Worm (Caenorhabditis elegans) whole organism, L1 larva: ENCODE results near the gene srx-90.

Experiments
- C04F5.9 ChIP-seq: sonication (generic microtip); optimal IDR thresholded peaks from 2 replicates; lab custom pipeline; 2016; ENCODE audit warnings: missing genetic modification characterization, missing compliant biosample characterization
- F16B12.6 ChIP-seq: fragments of 150-350 bp; optimal IDR thresholded peaks from 2 replicates; lab custom pipeline; 2014; ENCODE audit warnings: missing biosample characterization, missing genetic modification characterization
- alr-1 ChIP-seq: fragments of 200-800 bp; sonication (Bioruptor generic); optimal IDR thresholded peaks from 2 replicates; lab custom pipeline; 2018; ENCODE audit warnings: borderline replicate concordance, mild to moderate bottlenecking, missing genetic modification characterization, missing compliant biosample characterization
- ama-1 ChIP-seq: fragments of 150-350 bp; optimal IDR thresholded peaks from 2 replicates; lab custom pipeline; 2014
- ceh-63 ChIP-seq: fragments of 200-800 bp; sonication (Bioruptor generic); optimal IDR thresholded peaks from 2 replicates; lab custom pipeline; 2018; ENCODE audit warnings: mild to moderate bottlenecking, missing genetic modification characterization, missing compliant biosample characterization
- ceh-90 ChIP-seq: sonication (generic microtip); optimal IDR thresholded peaks from 2 replicates; lab custom pipeline; 2016; ENCODE audit warnings: missing genetic modification characterization, missing compliant biosample characterization
- dpl-1 ChIP-seq, 3 experiments: fragments of 150-350 bp in 2 of 3; sonication (generic microtip) in 1 of 3; optimal IDR thresholded peaks; 2 replicates each; lab custom pipeline; 2014 to 2017; ENCODE audit warnings: missing biosample characterization in 3 of 3, missing genetic modification characterization in 3 of 3, missing genetic modification reagents in 3 of 3
- dsc-1 ChIP-seq: sonication (generic microtip); optimal IDR thresholded peaks from 2 replicates; lab custom pipeline; 2016; ENCODE audit warnings: mild to moderate bottlenecking, missing genetic modification characterization, missing compliant biosample characterization
- efl-1 ChIP-seq, 4 experiments: fragments of 150-350 bp; optimal IDR thresholded peaks in 3 of 4; peaks in 1 of 4; 1 replicate in 1 of 4; 2 replicates in 3 of 4; lab custom pipeline; 2014; ENCODE audit warnings: missing biosample characterization in 2 of 4, missing genetic modification characterization in 2 of 4, missing genetic modification reagents in 2 of 4
- efl-3 ChIP-seq: fragments of 200-800 bp; sonication (Bioruptor generic); optimal IDR thresholded peaks from 2 replicates; lab custom pipeline; 2018; ENCODE audit warnings: mild to moderate bottlenecking, missing genetic modification characterization, missing compliant biosample characterization
- elt-2 ChIP-seq: sonication (generic microtip); optimal IDR thresholded peaks from 2 replicates; lab custom pipeline; 2016; ENCODE audit warnings: missing genetic modification characterization, mild to moderate bottlenecking, inconsistent platforms, missing compliant biosample characterization, missing genetic modification reagents
- hlh-17 ChIP-seq: fragments of 200-800 bp; sonication (Bioruptor generic); optimal IDR thresholded peaks from 2 replicates; lab custom pipeline; 2018; ENCODE audit warnings: missing genetic modification characterization, mild to moderate bottlenecking, missing compliant biosample characterization, moderate library complexity, borderline replicate concordance
- hpl-2 ChIP-seq: fragments of 150-350 bp; optimal IDR thresholded peaks from 2 replicates; lab custom pipeline; 2014; ENCODE audit warnings: missing biosample characterization, missing genetic modification reagents, missing genetic modification characterization
- lin-14 ChIP-seq: fragments of 200-800 bp; sonication (Bioruptor generic); optimal IDR thresholded peaks from 2 replicates; lab custom pipeline; 2018; ENCODE audit warnings: mild to moderate bottlenecking, missing genetic modification characterization, moderate library complexity, missing compliant biosample characterization
- lin-39 ChIP-seq: fragments of 150-350 bp; optimal IDR thresholded peaks from 2 replicates; lab custom pipeline; 2014; ENCODE audit warnings: missing biosample characterization, missing genetic modification reagents, missing genetic modification characterization
- lir-3 ChIP-seq: sonication (generic microtip); optimal IDR thresholded peaks from 2 replicates; lab custom pipeline; 2016; ENCODE audit warnings: mild to moderate bottlenecking, missing genetic modification characterization, moderate library complexity, missing compliant biosample characterization; ENCODE audit not compliant: poor library complexity
- lsy-2 ChIP-seq, 2 experiments: fragments of 150-350 bp; optimal IDR thresholded peaks; 2 replicates each; lab custom pipeline; 2014; ENCODE audit warnings: missing biosample characterization in 2 of 2, missing genetic modification characterization in 2 of 2
- mdl-1 ChIP-seq, 2 experiments: fragments of 150-350 bp; optimal IDR thresholded peaks; 2 replicates each; lab custom pipeline; 2014 to 2017; ENCODE audit warnings: missing biosample characterization in 2 of 2, missing genetic modification characterization in 2 of 2, inconsistent platforms in 1 of 2
- nhr-11 ChIP-seq: fragments of 150-350 bp; optimal IDR thresholded peaks from 2 replicates; lab custom pipeline; 2014; ENCODE audit warnings: missing biosample characterization, missing genetic modification characterization
- nhr-20 ChIP-seq: sonication (generic microtip); optimal IDR thresholded peaks from 2 replicates; lab custom pipeline; 2016; ENCODE audit warnings: mild to moderate bottlenecking, missing genetic modification characterization, missing compliant biosample characterization
- nhr-71 ChIP-seq: sonication (generic microtip); optimal IDR thresholded peaks from 2 replicates; lab custom pipeline; 2016; ENCODE audit warnings: mild to moderate bottlenecking, missing genetic modification characterization, moderate library complexity, missing compliant biosample characterization
- nhr-77 ChIP-seq: fragments of 150-350 bp; optimal IDR thresholded peaks from 2 replicates; lab custom pipeline; 2014; ENCODE audit warnings: missing biosample characterization, missing genetic modification characterization
- nhr-90 ChIP-seq: sonication (generic microtip); optimal IDR thresholded peaks from 2 replicates; lab custom pipeline; 2016; ENCODE audit warnings: mild to moderate bottlenecking, missing genetic modification characterization, missing compliant biosample characterization; ENCODE audit not compliant: poor library complexity
- pax-3 ChIP-seq: fragments of 200-800 bp; sonication (Bioruptor generic); optimal IDR thresholded peaks from 2 replicates; lab custom pipeline; 2018; ENCODE audit warnings: mild to moderate bottlenecking, missing genetic modification characterization, moderate library complexity, missing compliant biosample characterization
- sup-37 ChIP-seq: fragments of 200-800 bp; sonication (Bioruptor generic); optimal IDR thresholded peaks from 2 replicates; lab custom pipeline; 2018; ENCODE audit warnings: mild to moderate bottlenecking, missing genetic modification characterization, missing compliant biosample characterization
- tlp-1 ChIP-seq: fragments of 150-350 bp; optimal IDR thresholded peaks from 2 replicates; lab custom pipeline; 2014; ENCODE audit warnings: missing biosample characterization, missing genetic modification characterization
- unc-130 ChIP-seq: fragments of 150-350 bp; optimal IDR thresholded peaks from 2 replicates; lab custom pipeline; 2017; ENCODE audit warnings: missing biosample characterization, missing genetic modification characterization, inconsistent platforms
- zag-1 ChIP-seq: fragments of 150-350 bp; optimal IDR thresholded peaks from 2 replicates; lab custom pipeline; 2014; ENCODE audit warnings: missing biosample characterization, missing genetic modification characterization

The srx-90 gene

ce11 chrV:11629222-11630026 lies 48.5 kb downstream of the srx-90 start, which contains the start of gene F35B12.10:
TSS of gene F35B12.10 (minus strand) at chrV:11629272.
- TF ChIP-seq tlp-1 (tag; lab: Kevin White, UChicago): no peak
- peak; percentile 69 for TF ChIP-seq elt-2
- TF ChIP-seq pax-3 (tag; lab: Kevin White, UChicago): no peak
- no peak for TF ChIP-seq F16B12.6 (tag; lab: Kevin White, UChicago)
- no peak for TF ChIP-seq nhr-20 (tag; lab: Kevin White, UChicago)
- no peak for TF ChIP-seq efl-1 (optimal IDR thresholded peaks at IDR 0.05; lab: Kevin White, UChicago)
- TF ChIP-seq efl-1 (GFP tag; optimal IDR thresholded peaks at IDR 0.05 in 1 of 2; lab: Kevin White, UChicago): peak in 1 of 2 experiments; percentile 1
- TF ChIP-seq hlh-17 (GFP tag; lab: Kevin White, UChicago): no peak
- no peak for TF ChIP-seq nhr-77 (tag; lab: Kevin White, UChicago)
- TF ChIP-seq C04F5.9 (tag; lab: Kevin White, UChicago): no peak
- no peak for TF ChIP-seq dpl-1 (GFP tag; optimal IDR thresholded peaks at IDR 0.05; lab: Kevin White, UChicago)
- TF ChIP-seq nhr-11 (tag; lab: Kevin White, UChicago): no peak
- TF ChIP-seq unc-130 (tag; lab: Kevin White, UChicago): no peak
- no peak for TF ChIP-seq alr-1
- no peak for TF ChIP-seq lsy-2 (tag; optimal IDR thresholded peaks at IDR 0.05; lab: Kevin White, UChicago)
- TF ChIP-seq hpl-2 (GFP tag; lab: Kevin White, UChicago): no peak
- TF ChIP-seq nhr-71 (tag; lab: Kevin White, UChicago): no peak
- no peak for TF ChIP-seq lin-14 (GFP tag; lab: Kevin White, UChicago)
- no peak for TF ChIP-seq zag-1 (tag; lab: Kevin White, UChicago)
- no peak for TF ChIP-seq ceh-63 (GFP tag; lab: Kevin White, UChicago)
- peak; percentile 1 for TF ChIP-seq nhr-90 (tag; lab: Kevin White, UChicago)
- TF ChIP-seq efl-3 (GFP tag; lab: Kevin White, UChicago): no peak
- no peak for TF ChIP-seq ama-1
- no peak for TF ChIP-seq lir-3
- no peak for TF ChIP-seq ceh-90
- TF ChIP-seq sup-37 (GFP tag; lab: Kevin White, UChicago): no peak
- no peak for TF ChIP-seq mdl-1 (tag; optimal IDR thresholded peaks at IDR 0.05; lab: Kevin White, UChicago)

- TF ChIP-seq dsc-1 (tag; lab: Kevin White, UChicago) (peak; percentile 34), elt-2 (no peak), lin-14 (GFP tag; lab: Kevin White, UChicago) (peak; percentile 18), lin-39 (no peak)
These were observed 50.2 kb downstream of the srx-90 start for ce11 chrV:11631128-11631527.
